Fruit fly (Drosophila melanogaster): Measurements from ENCODE around the gene Gbeta76C.
A peak's percentile ranks its signal among the peaks of the same experiment; 100 is the strongest.

DNA sequence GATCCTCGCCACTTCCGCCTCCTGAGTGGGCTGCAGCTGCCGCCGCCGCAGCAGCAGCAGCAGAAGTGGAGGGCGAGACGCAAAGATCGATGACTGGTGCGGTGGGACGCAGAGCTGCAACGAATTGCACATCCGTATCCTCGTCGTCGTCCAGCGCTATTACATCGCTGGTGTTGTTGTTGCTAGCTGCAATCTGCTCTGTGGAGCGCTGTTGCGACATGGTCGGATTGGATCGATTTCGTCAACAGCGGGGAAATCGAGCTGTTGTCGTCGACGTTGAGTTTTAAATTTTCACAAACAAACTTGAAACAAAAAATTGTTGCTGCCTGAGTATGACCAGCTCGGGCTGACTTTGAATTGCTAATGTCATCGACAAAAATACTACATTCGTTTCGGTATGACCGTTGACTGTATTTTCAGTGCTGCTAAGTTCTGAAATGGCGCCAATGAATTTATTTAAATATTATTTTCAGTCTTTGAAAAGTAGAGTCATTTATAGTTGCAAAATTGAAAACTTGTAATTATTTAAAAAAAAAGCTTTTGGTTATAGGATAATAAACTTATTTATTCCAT is 44.9 kb upstream of the Gbeta76C start, which contains the start of gene Rnf146:
- TF ChIP-seq br (GFP tag; optimal IDR thresholded peaks at IDR 0.05) = no peak
- TF ChIP-seq h (GFP tag; optimal IDR thresholded peaks at IDR 0.05) = peak; percentile 3
- TF ChIP-seq usp (GFP tag; optimal IDR thresholded peaks at IDR 0.05) = no peak
- TF ChIP-seq CG32264 (GFP tag; optimal IDR thresholded peaks at IDR 0.05) = no peak
- TF ChIP-seq CG9705 (GFP tag; optimal IDR thresholded peaks at IDR 0.05) = no peak
- TF ChIP-seq OdsH (GFP tag; optimal IDR thresholded peaks at IDR 0.05) = no peak
- no peak for TF ChIP-seq foxo (GFP tag; optimal IDR thresholded peaks at IDR 0.05)
- no peak for TF ChIP-seq psq (GFP tag; optimal IDR thresholded peaks at IDR 0.05)
- TF ChIP-seq brk (GFP tag; optimal IDR thresholded peaks at IDR 0.05) = peak; percentile 25
- TF ChIP-seq Hr78 (GFP tag; optimal IDR thresholded peaks at IDR 0.05) = no peak
- peak; percentile 34 for TF ChIP-seq Hnf4 (GFP tag; optimal IDR thresholded peaks at IDR 0.05)
- no peak for TF ChIP-seq tai (GFP tag; optimal IDR thresholded peaks at IDR 0.05)
- TF ChIP-seq pan (optimal IDR thresholded peaks at IDR 0.05) = no peak

Data from whole organism, wandering third instar larva.